Worm (Caenorhabditis elegans): ENCODE results near the gene tag-314.

ce11 chrV:10406313-10406712, 22.2 kb downstream of the tag-314 start, which contains the start of gene F15H10.7:
- no peak for TF ChIP-seq Y53F4B.3 (GFP tag; IDR thresholded peaks at IDR 0.05)
- no peak for TF ChIP-seq ztf-25 (GFP tag; IDR thresholded peaks at IDR 0.05)
- TF ChIP-seq dpl-1 (GFP tag; optimal IDR thresholded peaks at IDR 0.05), result no peak
- TF ChIP-seq B0035.1 (tag; optimal IDR thresholded peaks at IDR 0.05), result no peak
- TF ChIP-seq F37B4.10 (GFP tag; IDR thresholded peaks at IDR 0.05), result no peak
- no peak for TF ChIP-seq mxl-1 (tag; optimal IDR thresholded peaks at IDR 0.05)

All from whole organism, young adult.